Worm (Caenorhabditis elegans) whole organism, late embryonic: ENCODE measurements around the gene T23E7.6.

Experiments used
- C38D4.7 ChIP-seq: fragments of 200-800 bp; sonication (Bioruptor generic); optimal IDR thresholded peaks from 2 replicates; lab custom pipeline; 2018; ENCODE audit warnings: mild to moderate bottlenecking, missing genetic modification characterization, moderate library complexity, missing compliant biosample characterization
- odd-2 ChIP-seq: sonication (generic microtip); optimal IDR thresholded peaks from 2 replicates; lab custom pipeline; 2017; ENCODE audit warnings: antibody characterized with exemption, mild to moderate bottlenecking, missing genetic modification characterization, missing compliant biosample characterization
- pha-4 ChIP-seq: fragments of 150-350 bp; optimal IDR thresholded peaks from 2 replicates; lab custom pipeline; 2018; ENCODE audit warnings: missing biosample characterization, missing genetic modification reagents, missing genetic modification characterization

DNA sequence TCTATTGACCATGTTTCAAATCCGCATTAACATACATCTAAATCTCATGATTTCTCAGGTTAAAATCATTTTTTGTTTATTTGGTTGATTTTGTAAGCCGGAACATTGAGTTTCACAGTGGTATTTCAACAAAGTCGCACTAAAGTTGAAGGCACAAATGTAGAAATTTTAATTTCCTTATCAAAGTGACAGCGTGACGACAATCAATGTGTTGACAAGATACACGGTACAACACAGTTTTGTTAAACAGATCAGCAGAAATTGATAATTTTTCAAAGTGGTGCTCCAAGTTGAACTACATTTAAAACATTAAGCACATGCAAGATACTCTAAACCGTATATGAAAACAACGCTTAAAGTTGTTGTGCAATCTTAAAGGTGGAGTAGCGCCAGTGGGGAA lies 18.0 kb upstream of the T23E7.6 start:
- TF ChIP-seq odd-2 (no peak), pha-4 (tag; lab: Kevin White, UChicago) (no peak), C38D4.7 (no peak)
